Worm (Caenorhabditis elegans) whole organism, late embryonic: ENCODE measurements around the gene srz-23.

Experiments used
- C38D4.7 ChIP-seq: fragments of 200-800 bp; sonication (Bioruptor generic); optimal IDR thresholded peaks from 2 replicates; lab custom pipeline; 2018; ENCODE audit warnings: mild to moderate bottlenecking, missing genetic modification characterization, moderate library complexity, missing compliant biosample characterization
- F13H6.1 ChIP-seq: sonication (generic microtip); optimal IDR thresholded peaks from 2 replicates; lab custom pipeline; 2016; ENCODE audit warnings: missing genetic modification characterization, missing compliant biosample characterization
- K02D7.2 ChIP-seq: sonication (generic microtip); optimal IDR thresholded peaks from 2 replicates; lab custom pipeline; 2017; ENCODE audit warnings: mild to moderate bottlenecking, missing genetic modification characterization, missing compliant biosample characterization
- K09A11.1 ChIP-seq: sonication (generic microtip); optimal IDR thresholded peaks from 2 replicates; lab custom pipeline; 2017; ENCODE audit warnings: antibody characterized with exemption, mild to moderate bottlenecking, missing genetic modification characterization, missing compliant biosample characterization; ENCODE audit not compliant: insufficient read depth
- ama-1 ChIP-seq: fragments of 150-350 bp; optimal IDR thresholded peaks from 2 replicates; lab custom pipeline; 2014
- ceh-18 ChIP-seq: sonication (generic microtip); optimal IDR thresholded peaks from 2 replicates; lab custom pipeline; 2016; ENCODE audit warnings: missing genetic modification characterization, missing compliant biosample characterization
- ceh-19 ChIP-seq: fragments of 200-800 bp; sonication (Bioruptor generic); optimal IDR thresholded peaks from 2 replicates; lab custom pipeline; 2018; ENCODE audit warnings: mild to moderate bottlenecking, missing genetic modification characterization, missing compliant biosample characterization
- ceh-22 ChIP-seq: sonication (generic microtip); optimal IDR thresholded peaks from 2 replicates; lab custom pipeline; 2017; ENCODE audit warnings: missing biosample characterization, missing genetic modification characterization
- ceh-24 ChIP-seq: sonication (generic microtip); optimal IDR thresholded peaks from 2 replicates; lab custom pipeline; 2016; ENCODE audit warnings: mild to moderate bottlenecking, missing genetic modification characterization, missing compliant biosample characterization
- ceh-34 ChIP-seq: sonication (generic microtip); optimal IDR thresholded peaks from 2 replicates; lab custom pipeline; 2016; ENCODE audit warnings: mild to moderate bottlenecking, missing genetic modification characterization, missing compliant biosample characterization
- ceh-45 ChIP-seq: fragments of 200-800 bp; sonication (Bioruptor generic); IDR thresholded peaks from 2 replicates; pipeline ENCODE4 v1.3.6; 2022; ENCODE audit warnings: missing genetic modification reagents, missing genetic modification characterization, missing compliant biosample characterization
- ceh-48 ChIP-seq: sonication (generic microtip); optimal IDR thresholded peaks from 2 replicates; lab custom pipeline; 2016; ENCODE audit warnings: missing genetic modification characterization, inconsistent platforms, missing compliant biosample characterization
- ceh-6 ChIP-seq: fragments of 200-800 bp; sonication (Bioruptor generic); optimal IDR thresholded peaks from 2 replicates; lab custom pipeline; 2018; ENCODE audit warnings: mild to moderate bottlenecking, missing genetic modification characterization, missing compliant biosample characterization
- ceh-9 ChIP-seq: sonication (generic microtip); optimal IDR thresholded peaks from 2 replicates; lab custom pipeline; 2016; ENCODE audit warnings: mild to moderate bottlenecking, missing genetic modification characterization, inconsistent platforms, missing compliant biosample characterization
- che-1 ChIP-seq: sonication (generic microtip); optimal IDR thresholded peaks from 2 replicates; lab custom pipeline; 2016; ENCODE audit warnings: mild to moderate bottlenecking, missing genetic modification characterization, missing compliant biosample characterization
- dmd-4 ChIP-seq: sonication (generic microtip); optimal IDR thresholded peaks from 2 replicates; lab custom pipeline; 2016; ENCODE audit warnings: borderline replicate concordance, missing genetic modification characterization, missing compliant biosample characterization
- dve-1 ChIP-seq: sonication (generic microtip); optimal IDR thresholded peaks from 2 replicates; lab custom pipeline; 2017; ENCODE audit warnings: antibody characterized with exemption, mild to moderate bottlenecking, missing genetic modification characterization, missing compliant biosample characterization
- elt-2 ChIP-seq: sonication (generic microtip); optimal IDR thresholded peaks from 2 replicates; lab custom pipeline; 2016; ENCODE audit warnings: missing genetic modification reagents, missing genetic modification characterization, missing compliant biosample characterization
- elt-4 ChIP-seq: sonication (generic microtip); optimal IDR thresholded peaks from 2 replicates; lab custom pipeline; 2016; ENCODE audit warnings: missing genetic modification characterization, missing compliant biosample characterization
- fax-1 ChIP-seq: sonication (generic microtip); optimal IDR thresholded peaks from 2 replicates; lab custom pipeline; 2016; ENCODE audit warnings: missing genotype, missing genetic modification characterization, missing compliant biosample characterization
- fkh-10 ChIP-seq: fragments of 150-350 bp; optimal IDR thresholded peaks from 2 replicates; lab custom pipeline; 2014; ENCODE audit warnings: missing biosample characterization, missing genetic modification reagents, missing genetic modification characterization
- hlh-13 ChIP-seq: fragments of 200-800 bp; sonication (Bioruptor generic); optimal IDR thresholded peaks from 2 replicates; lab custom pipeline; 2018; ENCODE audit warnings: mild to moderate bottlenecking, missing genetic modification characterization, missing compliant biosample characterization
- hlh-6 ChIP-seq: sonication (generic microtip); optimal IDR thresholded peaks from 2 replicates; lab custom pipeline; 2016; ENCODE audit warnings: missing genotype, missing genetic modification characterization, missing compliant biosample characterization
- lim-6 ChIP-seq: sonication (generic microtip); optimal IDR thresholded peaks from 2 replicates; lab custom pipeline; 2016; ENCODE audit warnings: missing genetic modification characterization, missing compliant biosample characterization
- madf-2 ChIP-seq: sonication (generic microtip); optimal IDR thresholded peaks from 2 replicates; lab custom pipeline; 2017; ENCODE audit warnings: missing genetic modification characterization, missing compliant biosample characterization
- mec-3 ChIP-seq: sonication (generic microtip); optimal IDR thresholded peaks from 2 replicates; lab custom pipeline; 2016; ENCODE audit warnings: borderline replicate concordance, missing genetic modification characterization, missing compliant biosample characterization
- nhr-232 ChIP-seq: sonication (generic microtip); optimal IDR thresholded peaks from 2 replicates; lab custom pipeline; 2016; ENCODE audit warnings: missing genetic modification characterization, missing compliant biosample characterization
- odd-2 ChIP-seq: sonication (generic microtip); optimal IDR thresholded peaks from 2 replicates; lab custom pipeline; 2017; ENCODE audit warnings: antibody characterized with exemption, mild to moderate bottlenecking, missing genetic modification characterization, missing compliant biosample characterization
- pag-3 ChIP-seq: sonication (generic microtip); optimal IDR thresholded peaks from 2 replicates; lab custom pipeline; 2016; ENCODE audit warnings: missing compliant biosample characterization, missing genetic modification characterization, borderline replicate concordance
- pha-2 ChIP-seq: sonication (generic microtip); optimal IDR thresholded peaks from 2 replicates; lab custom pipeline; 2017; ENCODE audit warnings: mild to moderate bottlenecking, missing genetic modification characterization, missing compliant biosample characterization
- pha-4 ChIP-seq: fragments of 150-350 bp; optimal IDR thresholded peaks from 2 replicates; lab custom pipeline; 2018; ENCODE audit warnings: missing biosample characterization, missing genetic modification reagents, missing genetic modification characterization
- ref-2 ChIP-seq: sonication (generic microtip); optimal IDR thresholded peaks from 2 replicates; lab custom pipeline; 2016; ENCODE audit warnings: missing genetic modification characterization, missing compliant biosample characterization
- sox-2 ChIP-seq: fragments of 200-800 bp; sonication (Bioruptor generic); IDR thresholded peaks from 2 replicates; pipeline ENCODE4 v1.3.6; 2022; ENCODE audit warnings: missing genetic modification reagents, missing genetic modification characterization, missing compliant biosample characterization
- tbx-2 ChIP-seq: sonication (generic microtip); optimal IDR thresholded peaks from 2 replicates; lab custom pipeline; 2016; ENCODE audit warnings: missing genetic modification characterization, missing compliant biosample characterization
- tbx-7 ChIP-seq: sonication (generic microtip); optimal IDR thresholded peaks from 2 replicates; lab custom pipeline; 2016; ENCODE audit warnings: missing genotype, missing genetic modification characterization, missing compliant biosample characterization
- ttx-3 ChIP-seq: sonication (generic microtip); optimal IDR thresholded peaks from 2 replicates; lab custom pipeline; 2016; ENCODE audit warnings: missing genetic modification reagents, missing genetic modification characterization, missing compliant biosample characterization
- unc-3 ChIP-seq, 2 experiments: fragments of 200-800 bp in 1 of 2; sonication (Bioruptor generic) in 1 of 2; sonication (generic microtip) in 1 of 2; conservative IDR thresholded peaks in 1 of 2; optimal IDR thresholded peaks in 1 of 2; 2 replicates each; pipeline versions ENCODE4 v1.3.6 to Lab custom; 2016 to 2022; ENCODE audit warnings: missing compliant biosample characterization in 2 of 2, missing genetic modification characterization in 2 of 2, missing genetic modification reagents in 1 of 2
- unc-42 ChIP-seq: sonication (generic microtip); optimal IDR thresholded peaks from 2 replicates; lab custom pipeline; 2016; ENCODE audit warnings: missing genotype, missing genetic modification characterization, missing compliant biosample characterization
- unc-86 ChIP-seq: sonication (generic microtip); optimal IDR thresholded peaks from 2 replicates; lab custom pipeline; 2016; ENCODE audit warnings: missing genetic modification characterization, missing compliant biosample characterization
- zip-5 ChIP-seq: sonication (generic microtip); optimal IDR thresholded peaks from 2 replicates; lab custom pipeline; 2016; ENCODE audit warnings: missing genetic modification characterization, missing compliant biosample characterization

The srz-23 gene

ce11 chrIV:3452516-3452915 is 892 bp upstream of the srz-23 start:
- no peak for TF ChIP-seq ref-2 (tag; lab: Kevin White, UChicago)
- TF ChIP-seq ceh-24 (tag; lab: Kevin White, UChicago): no peak
- TF ChIP-seq, all 69 proteins: peak for 0

ce11 chrIV:3455437-3455836 is 2.0 kb downstream of the srz-23 start:
- peak; percentile 100 for TF ChIP-seq dve-1 (tag; lab: Kevin White, UChicago)
- TF ChIP-seq, all 69 proteins: peak for 1; not testable (repeated sequence) for 68

- TF ChIP-seq tbx-2 (tag; lab: Kevin White, UChicago): no peak
- no peak for TF ChIP-seq lim-6
- TF ChIP-seq ceh-45 (GFP tag; lab: Robert Waterston, UW): no peak
- TF ChIP-seq che-1 (tag; lab: Kevin White, UChicago): no peak
- TF ChIP-seq sox-2 (GFP tag; lab: Robert Waterston, UW): no peak
- no peak for TF ChIP-seq ceh-19 (GFP tag; lab: Kevin White, UChicago)
- TF ChIP-seq hlh-13 (GFP tag; lab: Kevin White, UChicago): no peak
- TF ChIP-seq K02D7.2 (tag; lab: Kevin White, UChicago): no peak
- no peak for TF ChIP-seq hlh-6 (tag; lab: Kevin White, UChicago)
- TF ChIP-seq pag-3: no peak
These were observed 9.8 kb downstream of the srz-23 start, which contains the start of gene F58E2.4 for ce11 chrIV:3463254-3463653. Gene F58E2.4, plus strand, starts transcription at chrIV:3463387.

ce11 chrIV:3467128-3467527 is 13.7 kb downstream of the srz-23 start, which contains the start of gene F58E2.3:
Gene F58E2.3, plus strand, starts transcription at chrIV:3467428.
- no peak for TF ChIP-seq pha-4 (tag; lab: Kevin White, UChicago)
- no peak for TF ChIP-seq zip-5 (tag; lab: Kevin White, UChicago)
- TF ChIP-seq ceh-45 (GFP tag; lab: Robert Waterston, UW): no peak
- no peak for TF ChIP-seq ceh-9 (tag; lab: Kevin White, UChicago)
- no peak for TF ChIP-seq dmd-4 (tag; lab: Kevin White, UChicago)
- no peak for TF ChIP-seq nhr-232 (tag; lab: Kevin White, UChicago)
- no peak for TF ChIP-seq ceh-18 (tag; lab: Kevin White, UChicago)
- no peak for TF ChIP-seq fkh-10

ce11 chrIV:3467751-3468150 is 14.3 kb downstream of the srz-23 start:
- no peak for TF ChIP-seq fax-1
- no peak for TF ChIP-seq ceh-9 (tag; lab: Kevin White, UChicago)
- no peak for TF ChIP-seq mec-3 (tag; lab: Kevin White, UChicago)
- TF ChIP-seq madf-2 (tag; lab: Kevin White, UChicago): no peak
- no peak for TF ChIP-seq ceh-34 (tag; lab: Kevin White, UChicago)
- TF ChIP-seq ttx-3: no peak
- no peak for TF ChIP-seq ceh-48
- TF ChIP-seq tbx-7 (tag; lab: Kevin White, UChicago): no peak
- TF ChIP-seq ceh-6 (GFP tag; lab: Kevin White, UChicago): no peak
- TF ChIP-seq pha-4 (tag; lab: Kevin White, UChicago): no peak
- TF ChIP-seq pha-2 (tag; lab: Kevin White, UChicago): no peak

ce11 chrIV:3469742-3470141 is 16.3 kb downstream of the srz-23 start, which contains the start of gene F58E2.2:
Gene F58E2.2, plus strand, starts transcription at chrIV:3470042.
- TF ChIP-seq ceh-6 (GFP tag; lab: Kevin White, UChicago): no peak
- no peak for TF ChIP-seq F13H6.1 (tag; lab: Kevin White, UChicago)
- no peak for TF ChIP-seq K09A11.1
- no peak for TF ChIP-seq elt-4 (tag; lab: Kevin White, UChicago)
- no peak for TF ChIP-seq ceh-22
- no peak for TF ChIP-seq pha-4 (tag; lab: Kevin White, UChicago)
- no peak for TF ChIP-seq C38D4.7
- no peak for TF ChIP-seq elt-2 (tag; lab: Kevin White, UChicago)
- TF ChIP-seq ceh-9 (tag; lab: Kevin White, UChicago): no peak
- no peak for TF ChIP-seq pha-2 (tag; lab: Kevin White, UChicago)
- TF ChIP-seq zip-5 (tag; lab: Kevin White, UChicago): no peak
- TF ChIP-seq pag-3: no peak
- no peak for TF ChIP-seq unc-86
- TF ChIP-seq fkh-10: no peak
- TF ChIP-seq ama-1: no peak
- no peak for TF ChIP-seq ceh-34 (tag; lab: Kevin White, UChicago)
- TF ChIP-seq odd-2: no peak
- TF ChIP-seq unc-3 (GFP tag; conservative IDR thresholded peaks at IDR 0.05; lab: Robert Waterston, UW): no peak
- TF ChIP-seq unc-3 (tag; optimal IDR thresholded peaks at IDR 0.05; lab: Kevin White, UChicago): no peak
- TF ChIP-seq unc-42 (tag; lab: Kevin White, UChicago): no peak
